Worm (Caenorhabditis elegans): ENCODE results near the gene ndus-8.

- no peak for TF ChIP-seq him-1 (tag; optimal IDR thresholded peaks at IDR 0.05)
- no peak for TF ChIP-seq dao-5 (tag; optimal IDR thresholded peaks at IDR 0.05)
Measured at ce11 chrIII:7223029-7223428, 11.0 kb downstream of the ndus-8 start, which contains the start of gene der-2.

Data from whole organism, L4/young adult.